Worm (Caenorhabditis elegans): ENCODE measurements around the gene srx-88.

srx-88 gene

DNA sequence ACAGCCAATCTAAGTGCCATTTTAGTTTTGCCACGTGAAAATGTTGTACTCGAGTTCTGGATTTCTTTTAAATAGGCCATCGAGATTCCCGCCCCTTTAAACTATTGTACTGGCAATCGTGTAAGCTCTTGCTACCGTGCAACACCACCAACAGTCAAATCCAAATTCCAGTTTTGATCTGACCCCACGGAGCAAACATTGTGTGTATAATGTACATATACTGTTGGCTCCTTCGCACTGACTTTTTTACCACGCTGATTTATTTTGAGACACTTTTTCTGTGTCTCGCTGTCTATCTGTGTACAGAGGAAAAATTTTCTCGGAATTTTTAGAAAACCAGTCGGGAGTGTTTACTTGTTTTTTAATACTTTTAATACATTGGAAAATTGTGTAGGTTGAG is 26.7 kb downstream of the srx-88 start, which contains the start of gene piit-1:
Gene piit-1, minus strand, starts transcription at position 101 of the 400 bp plus-strand sequence.
- TF ChIP-seq ccch-3 (GFP tag; optimal IDR thresholded peaks at IDR 0.05), result no peak
- TF ChIP-seq mxl-1 (tag; optimal IDR thresholded peaks at IDR 0.05), result no peak
- no peak for TF ChIP-seq fkh-3 (tag; optimal IDR thresholded peaks at IDR 0.05)
- no peak for TF ChIP-seq egrh-3 (GFP tag; IDR thresholded peaks at IDR 0.05)
- no peak for TF ChIP-seq B0261.1 (tag; optimal IDR thresholded peaks at IDR 0.05)
- no peak for TF ChIP-seq lsl-1 (GFP tag; optimal IDR thresholded peaks at IDR 0.05)
- no peak for TF ChIP-seq xnd-1 (tag; optimal IDR thresholded peaks at IDR 0.05)
- TF ChIP-seq somi-1 (GFP tag; optimal IDR thresholded peaks at IDR 0.05), result no peak
- no peak for TF ChIP-seq tbx-9 (tag; optimal IDR thresholded peaks at IDR 0.05; ENCODE audit: borderline replicate concordance)
- TF ChIP-seq unc-130 (GFP tag; optimal IDR thresholded peaks at IDR 0.05), result no peak
- no peak for TF ChIP-seq cebp-2 (GFP tag; IDR thresholded peaks at IDR 0.05)
- TF ChIP-seq nhr-27 (tag; optimal IDR thresholded peaks at IDR 0.05), result no peak
- no peak for TF ChIP-seq ceh-40 (GFP tag; IDR thresholded peaks at IDR 0.05)
- TF ChIP-seq hsf-1 (GFP tag; IDR thresholded peaks at IDR 0.05), result no peak
- no peak for TF ChIP-seq C06A6.2 (GFP tag; conservative IDR thresholded peaks at IDR 0.05)
- TF ChIP-seq mes-4 (tag; optimal IDR thresholded peaks at IDR 0.05), result no peak
- no peak for TF ChIP-seq nfyb-1 (GFP tag; IDR thresholded peaks at IDR 0.05)
- no peak for TF ChIP-seq hmg-1.2 (GFP tag; IDR thresholded peaks at IDR 0.05)
- no peak for TF ChIP-seq rcor-1 (GFP tag; IDR thresholded peaks at IDR 0.05)

DNA sequence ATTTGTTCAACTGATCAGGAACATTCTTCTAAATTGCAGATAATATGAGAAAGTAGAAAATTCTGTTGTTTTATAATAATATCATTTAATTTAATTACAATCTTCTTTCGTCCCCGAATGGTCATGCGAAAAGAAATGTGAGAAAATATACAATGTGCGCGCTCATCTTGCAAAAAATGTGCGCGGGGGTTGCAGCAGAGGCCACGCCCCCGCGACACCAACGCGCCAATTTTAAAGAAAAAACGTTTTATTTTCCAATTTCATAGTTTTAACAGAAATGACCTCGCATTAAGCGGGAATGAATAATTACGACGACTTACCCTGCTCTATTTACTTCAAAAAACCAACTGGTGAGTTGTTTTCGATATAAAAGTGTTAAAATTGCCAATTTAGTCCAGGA is 27.2 kb downstream of the srx-88 start, which contains the start of gene sas-5:
Gene sas-5, plus strand, starts transcription at position 257 of the 400 bp plus-strand sequence.
- TF ChIP-seq ztf-6 (GFP tag; IDR thresholded peaks at IDR 0.05) (no peak), ztf-28 (GFP tag; IDR thresholded peaks at IDR 0.05) (no peak), athp-1 (tag; optimal IDR thresholded peaks at IDR 0.05) (peak; percentile 58), F33H1.4 (GFP tag; IDR thresholded peaks at IDR 0.05) (peak; percentile 64), atf-7 (tag; optimal IDR thresholded peaks at IDR 0.05) (peak; percentile 10), lir-1 (GFP tag; conservative IDR thresholded peaks at IDR 0.05) (no peak; the same call in 1 of the 2 replicates), D2030.7 (GFP tag; IDR thresholded peaks at IDR 0.05) (peak; percentile 75), F23B12.7 (tag; optimal IDR thresholded peaks at IDR 0.05; ENCODE audit: insufficient read depth) (peak; percentile 78), snpc-3.4 (tag; optimal IDR thresholded peaks at IDR 0.05) (peak; percentile 88), C17E4.6 (GFP tag; IDR thresholded peaks at IDR 0.05) (0 out of 2 replicates have a peak, but pooled peaks have one; percentile 22), madf-10 (tag; optimal IDR thresholded peaks at IDR 0.05) (peak; percentile 54), F55B11.4 (tag; optimal IDR thresholded peaks at IDR 0.05; ENCODE audit: borderline replicate concordance, insufficient read depth) (no peak), nhr-120 (GFP tag; IDR thresholded peaks at IDR 0.05) (no peak), unc-62 (GFP tag; optimal IDR thresholded peaks at IDR 0.05) (no peak), F57A8.1 (GFP tag; optimal IDR thresholded peaks at IDR 0.05) (no peak), lin-54 (GFP tag; optimal IDR thresholded peaks at IDR 0.05) (peak; percentile 87), hsf-1 (GFP tag; IDR thresholded peaks at IDR 0.05) (peak; percentile 43; the same call in 1 of the 2 replicates), dpl-1 (GFP tag; optimal IDR thresholded peaks at IDR 0.05) (peak; percentile 77), ccch-3 (GFP tag; optimal IDR thresholded peaks at IDR 0.05) (no peak), pha-4 (tag; optimal IDR thresholded peaks at IDR 0.05) (no peak), K12H6.12 (tag; optimal IDR thresholded peaks at IDR 0.05) (peak; percentile 18), sdz-38 (tag; optimal IDR thresholded peaks at IDR 0.05) (no peak), ceh-58 (GFP tag; IDR thresholded peaks at IDR 0.05) (no peak), T07F8.4 (tag; optimal IDR thresholded peaks at IDR 0.05) (peak; percentile 18), ama-1 (optimal IDR thresholded peaks at IDR 0.05) (no peak), ama-1 (GFP tag; optimal IDR thresholded peaks at IDR 0.05) (no peak), sptf-2 (GFP tag; optimal IDR thresholded peaks at IDR 0.05) (no peak), nfyb-1 (GFP tag; IDR thresholded peaks at IDR 0.05) (0 out of 2 replicates have a peak, but pooled peaks have one; percentile 31), efl-1 (GFP tag; optimal IDR thresholded peaks at IDR 0.05) (peak; percentile 92), mcd-1 (GFP tag; IDR thresholded peaks at IDR 0.05) (peak; percentile 76), ceh-100 (GFP tag; IDR thresholded peaks at IDR 0.05) (peak; percentile 82), repo-1 (tag; optimal IDR thresholded peaks at IDR 0.05) (no peak), F49E8.2 (tag; optimal IDR thresholded peaks at IDR 0.05; ENCODE audit: insufficient read depth) (no peak), let-526 (GFP tag; IDR thresholded peaks at IDR 0.05) (no peak)

All from whole organism, young adult.